Worm (Caenorhabditis elegans): ENCODE results near the gene R05H5.3.

R05H5.3 gene

ce11 chrII:10162785-10163184, 34.6 kb upstream of the R05H5.3 start:
- TF ChIP-seq egl-27 (tag; optimal IDR thresholded peaks at IDR 0.05): no peak
- no peak for TF ChIP-seq snpc-1.2 (GFP tag; IDR thresholded peaks at IDR 0.05)
- TF ChIP-seq ceh-20 (GFP tag; IDR thresholded peaks at IDR 0.05): no peak
- no peak for TF ChIP-seq vab-7 (GFP tag; IDR thresholded peaks at IDR 0.05)
- TF ChIP-seq nhr-11 (tag; optimal IDR thresholded peaks at IDR 0.05): peak; percentile 24
- no peak for TF ChIP-seq madf-5 (GFP tag; IDR thresholded peaks at IDR 0.05)
- TF ChIP-seq jun-1 (tag; optimal IDR thresholded peaks at IDR 0.05): no peak
- TF ChIP-seq lin-13 (GFP tag; optimal IDR thresholded peaks at IDR 0.05): no peak

DNA sequence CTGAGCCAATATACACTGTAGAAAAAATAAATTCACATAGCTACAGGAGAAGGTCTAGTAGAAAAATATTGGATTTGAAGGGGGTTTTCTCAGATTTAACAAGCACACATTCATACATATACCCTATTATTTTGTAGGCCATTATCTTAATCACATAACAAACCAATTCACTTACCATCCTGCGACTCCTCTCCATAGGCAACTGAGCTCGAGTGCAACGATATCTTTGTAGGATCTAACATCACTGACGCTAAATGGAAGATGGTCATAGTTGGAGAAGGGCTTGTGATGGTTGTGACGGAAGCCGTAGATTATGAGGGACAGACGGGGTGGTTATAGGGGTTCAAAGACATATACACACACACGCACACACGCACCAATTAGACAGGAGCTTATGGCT, 33.3 kb upstream of the R05H5.3 start:
- TF ChIP-seq Y75B8A.6 (GFP tag; IDR thresholded peaks at IDR 0.05): no peak
- TF ChIP-seq aha-1 (tag): peak; percentile 66
- no peak for TF ChIP-seq F26F4.8 (GFP tag; conservative IDR thresholded peaks at IDR 0.05)
- TF ChIP-seq jun-1 (tag; optimal IDR thresholded peaks at IDR 0.05): no peak
- TF ChIP-seq Y5F2A.4 (GFP tag; optimal IDR thresholded peaks at IDR 0.05): no peak
- TF ChIP-seq set-16 (GFP tag; IDR thresholded peaks at IDR 0.05): no peak
- TF ChIP-seq daf-16 (GFP tag; optimal IDR thresholded peaks at IDR 0.05): no peak
- no peak for TF ChIP-seq daf-16 (tag; optimal IDR thresholded peaks at IDR 0.05)
- TF ChIP-seq D1046.2 (GFP tag; IDR thresholded peaks at IDR 0.05): no peak

ce11 chrII:10166365-10166764, 31.1 kb upstream of the R05H5.3 start:
- no peak for TF ChIP-seq tra-1 (GFP tag; IDR thresholded peaks at IDR 0.05)
- TF ChIP-seq unc-62 (GFP tag; optimal IDR thresholded peaks at IDR 0.05 in 1 of 2): peak in 1 of 2 experiments; percentile 29
- TF ChIP-seq unc-62 (tag; optimal IDR thresholded peaks at IDR 0.05): no peak

DNA sequence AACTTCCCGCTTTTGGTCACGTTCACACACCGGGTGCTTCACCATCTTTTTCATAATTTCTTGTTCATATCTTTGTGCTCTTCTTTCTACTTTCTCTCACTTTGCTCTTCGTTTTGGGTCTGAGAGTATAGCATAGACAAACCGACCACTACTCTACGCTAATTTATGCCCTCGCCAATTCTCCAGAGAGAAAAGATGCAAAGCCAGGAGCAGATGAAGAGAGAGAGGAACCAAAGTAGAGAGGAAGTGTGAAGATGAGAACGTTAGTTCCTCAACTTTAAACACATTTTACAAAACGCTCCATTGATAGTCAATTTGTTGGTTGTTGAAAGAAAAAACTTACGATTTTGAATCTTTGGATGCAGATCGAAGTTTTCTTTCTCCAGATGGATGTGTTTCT, 29.7 kb upstream of the R05H5.3 start:
- TF ChIP-seq cey-2 (tag; optimal IDR thresholded peaks at IDR 0.05; ENCODE audit: borderline replicate concordance, insufficient read depth) (no peak), D1046.2 (GFP tag; IDR thresholded peaks at IDR 0.05) (no peak), daf-16 (GFP tag; optimal IDR thresholded peaks at IDR 0.05) (no peak), daf-16 (tag; optimal IDR thresholded peaks at IDR 0.05) (no peak), mep-1 (tag; optimal IDR thresholded peaks at IDR 0.05) (no peak), R02D3.7 (tag; optimal IDR thresholded peaks at IDR 0.05) (no peak), daf-8 (GFP tag; IDR thresholded peaks at IDR 0.05) (no peak), pha-4 (GFP tag; IDR thresholded peaks at IDR 0.05) (no peak), pha-4 (tag; optimal IDR thresholded peaks at IDR 0.05) (no peak), Y5F2A.4 (GFP tag; optimal IDR thresholded peaks at IDR 0.05) (no peak), saeg-2 (GFP tag; IDR thresholded peaks at IDR 0.05) (no peak)

ce11 chrII:10168905-10169782, 28.3 kb upstream of the R05H5.3 start, which contains the start of gene daf-19:
Gene daf-19 (minus strand): TSS chrII:10169346.
- TF ChIP-seq nhr-48 (tag; optimal IDR thresholded peaks at IDR 0.05): no peak
- 0 out of 2 replicates have a peak, but pooled peaks have one; percentile 56 for TF ChIP-seq T26A8.4 (GFP tag; IDR thresholded peaks at IDR 0.05)
- TF ChIP-seq aly-2 (tag; optimal IDR thresholded peaks at IDR 0.05): no peak
- TF ChIP-seq mxl-2 (GFP tag; conservative IDR thresholded peaks at IDR 0.05): no peak
- TF ChIP-seq F49E8.2 (tag; optimal IDR thresholded peaks at IDR 0.05; ENCODE audit: borderline replicate concordance): no peak
- TF ChIP-seq sdz-12 (GFP tag; optimal IDR thresholded peaks at IDR 0.05): peak; percentile 47
- no peak for TF ChIP-seq lir-3 (tag; optimal IDR thresholded peaks at IDR 0.05)
- no peak for TF ChIP-seq lim-7 (GFP tag; IDR thresholded peaks at IDR 0.05)
- no peak for TF ChIP-seq madf-5 (GFP tag; IDR thresholded peaks at IDR 0.05)
- no peak for TF ChIP-seq zag-1 (tag; optimal IDR thresholded peaks at IDR 0.05)
- no peak for TF ChIP-seq tag-97 (GFP tag; IDR thresholded peaks at IDR 0.05)
- TF ChIP-seq daf-19 (GFP tag; conservative IDR thresholded peaks at IDR 0.05): no peak
- no peak for TF ChIP-seq zip-11 (GFP tag; IDR thresholded peaks at IDR 0.05)
- TF ChIP-seq D1046.2 (GFP tag; IDR thresholded peaks at IDR 0.05): no peak
- TF ChIP-seq pha-4 (GFP tag; IDR thresholded peaks at IDR 0.05): 0 out of 2 replicates have a peak, but pooled peaks have one; percentile 13
- no peak for TF ChIP-seq pha-4 (tag; optimal IDR thresholded peaks at IDR 0.05)
- TF ChIP-seq hif-1 (tag; optimal IDR thresholded peaks at IDR 0.05): peak in 1 of 2 experiments; percentile 63
- no peak for TF ChIP-seq F26F4.8 (GFP tag; conservative IDR thresholded peaks at IDR 0.05)
- TF ChIP-seq ceh-62 (tag; optimal IDR thresholded peaks at IDR 0.05): no peak
- no peak for TF ChIP-seq ceh-32 (tag; optimal IDR thresholded peaks at IDR 0.05; ENCODE audit: poor library complexity)
- TF ChIP-seq spr-1 (tag; optimal IDR thresholded peaks at IDR 0.05): peak; percentile 12
- TF ChIP-seq snpc-4 (tag; optimal IDR thresholded peaks at IDR 0.05): no peak
- TF ChIP-seq Y75B8A.6 (GFP tag; IDR thresholded peaks at IDR 0.05): no peak
- peak; percentile 91 for TF ChIP-seq aha-1 (tag)

Measured in whole organism, L4 larva.